Worm (Caenorhabditis elegans) whole organism, L4/young adult: ENCODE measurements around the gene K04A8.19.

Source experiments
- W03F9.2 ChIP-seq: fragments of 150-350 bp; optimal IDR thresholded peaks from 2 replicates; lab custom pipeline; 2014; ENCODE audit warnings: missing biosample characterization, missing genetic modification characterization
- dao-5 ChIP-seq: sonication (generic microtip); optimal IDR thresholded peaks from 2 replicates; lab custom pipeline; 2016; ENCODE audit warnings: missing genotype, missing genetic modification characterization, moderate library complexity, missing compliant biosample characterization
- him-1 ChIP-seq: sonication (generic microtip); optimal IDR thresholded peaks from 2 replicates; lab custom pipeline; 2016; ENCODE audit warnings: missing genotype, missing genetic modification reagents, missing genetic modification characterization, missing compliant biosample characterization

- TF ChIP-seq him-1 (tag; lab: Kevin White, UChicago) (no peak), dao-5 (tag; lab: Kevin White, UChicago) (no peak), W03F9.2 (tag; lab: Kevin White, UChicago) (no peak)
Measured at ce11 chrV:6593700-6594244, 39.6 kb upstream of the K04A8.19 start, which contains the start of gene hcp-1.
